Fruit fly (Drosophila melanogaster): ENCODE results near the gene CG17145.

DNA sequence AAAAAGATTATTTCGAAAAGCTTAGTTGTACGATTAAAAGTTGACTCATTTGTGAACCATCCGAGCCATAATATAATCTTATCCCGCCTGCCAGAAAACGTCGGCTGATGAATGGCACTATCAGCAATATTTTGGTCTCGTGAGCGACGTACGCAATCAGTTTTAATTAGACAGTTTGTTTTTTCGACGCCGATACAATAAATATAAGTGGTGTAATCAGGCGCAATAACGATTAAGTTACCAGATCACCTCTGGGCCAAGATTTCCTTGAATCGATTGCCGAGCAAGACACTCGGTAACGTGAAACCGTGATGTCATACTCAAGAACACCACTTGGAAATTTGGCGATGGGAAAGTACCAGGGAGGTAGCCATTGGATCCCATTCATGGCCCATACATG, 12.5 kb upstream of the CG17145 start:
- TF ChIP-seq psq (optimal IDR thresholded peaks at IDR 0.05) (no peak), usp (GFP tag; optimal IDR thresholded peaks at IDR 0.05) (no peak)

Measured in whole organism.